Fruit fly (Drosophila melanogaster) ovary, adult (tissue): ENCODE data around the gene IPIP.

Experiments used
- CG17801 ChIP-seq: fragments of 200-800 bp; optimal IDR thresholded peaks from 2 replicates; lab custom pipeline; 2019; ENCODE audit warnings: missing biosample characterization, mild to moderate bottlenecking, missing genetic modification characterization, moderate library complexity; ENCODE audit not compliant: partially characterized antibody

Gene IPIP

DNA sequence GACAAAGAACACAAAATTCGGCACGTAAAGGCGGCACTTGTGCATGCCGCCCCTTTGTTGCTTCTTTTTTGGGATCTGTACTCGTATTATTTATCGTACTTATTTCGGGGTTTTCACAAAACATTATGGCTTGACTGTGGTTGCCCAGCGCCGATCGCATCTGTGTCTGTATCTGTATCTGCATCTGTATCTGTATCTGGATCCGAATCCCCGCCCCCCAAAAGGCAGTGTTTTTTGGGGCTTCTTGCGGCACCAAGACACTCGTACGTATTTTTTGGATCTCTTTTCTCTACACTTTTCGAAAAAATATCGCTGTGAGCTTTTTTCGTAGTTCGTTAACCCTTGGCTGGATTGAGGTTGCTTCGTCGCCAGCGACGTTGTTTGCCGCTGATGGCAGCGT lies 39.9 kb downstream of the IPIP start:
- TF ChIP-seq CG17801 (GFP tag; lab: Kevin White, UChicago): no peak

DNA sequence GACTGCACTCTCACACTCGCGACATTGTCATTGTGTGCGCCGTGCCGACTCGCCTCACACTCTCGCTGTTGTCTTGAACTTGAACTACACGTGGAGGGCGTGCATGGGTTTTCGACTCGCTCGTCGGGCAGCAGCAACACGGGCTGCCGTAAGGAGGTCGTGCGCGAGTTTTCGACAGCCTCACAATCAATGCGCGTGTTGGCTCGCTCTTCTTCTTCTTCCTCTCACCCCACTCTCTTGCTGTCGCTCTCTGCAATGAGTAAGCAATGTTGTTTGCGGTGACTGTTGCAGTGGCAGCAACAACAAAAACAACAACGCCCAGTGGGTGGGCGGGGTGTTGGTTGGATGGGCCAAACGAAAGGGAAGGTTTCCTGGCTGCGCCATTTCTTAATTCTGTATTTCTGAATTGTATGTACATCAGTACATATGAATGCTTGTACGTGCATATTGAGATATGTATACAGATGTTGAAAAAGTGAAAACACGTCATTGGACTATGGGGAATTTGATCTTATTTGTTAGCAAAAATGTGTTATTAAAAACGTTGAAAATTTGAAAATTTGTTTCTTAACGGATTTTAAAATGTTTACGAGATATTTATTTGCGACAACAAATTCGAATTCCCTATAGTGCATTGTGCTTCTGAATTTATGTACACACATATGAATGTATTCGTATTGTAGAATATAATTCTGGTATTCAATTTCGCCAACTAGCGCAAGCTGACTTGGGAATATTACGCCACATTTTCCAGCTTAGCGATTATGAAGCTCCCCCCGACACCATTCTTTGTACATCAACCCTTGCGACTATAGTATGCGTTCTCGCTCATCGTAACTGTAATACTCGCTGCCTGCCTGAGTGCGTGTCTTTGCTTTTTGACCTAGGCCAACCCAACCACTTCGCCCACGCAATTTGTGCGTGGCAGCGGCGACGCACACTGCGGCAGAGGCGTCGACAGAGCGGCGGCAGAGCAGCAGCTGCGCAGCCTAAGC lies 40.9 kb downstream of the IPIP start:
- TF ChIP-seq CG17801 (GFP tag; lab: Kevin White, UChicago): peak; percentile 75

DNA sequence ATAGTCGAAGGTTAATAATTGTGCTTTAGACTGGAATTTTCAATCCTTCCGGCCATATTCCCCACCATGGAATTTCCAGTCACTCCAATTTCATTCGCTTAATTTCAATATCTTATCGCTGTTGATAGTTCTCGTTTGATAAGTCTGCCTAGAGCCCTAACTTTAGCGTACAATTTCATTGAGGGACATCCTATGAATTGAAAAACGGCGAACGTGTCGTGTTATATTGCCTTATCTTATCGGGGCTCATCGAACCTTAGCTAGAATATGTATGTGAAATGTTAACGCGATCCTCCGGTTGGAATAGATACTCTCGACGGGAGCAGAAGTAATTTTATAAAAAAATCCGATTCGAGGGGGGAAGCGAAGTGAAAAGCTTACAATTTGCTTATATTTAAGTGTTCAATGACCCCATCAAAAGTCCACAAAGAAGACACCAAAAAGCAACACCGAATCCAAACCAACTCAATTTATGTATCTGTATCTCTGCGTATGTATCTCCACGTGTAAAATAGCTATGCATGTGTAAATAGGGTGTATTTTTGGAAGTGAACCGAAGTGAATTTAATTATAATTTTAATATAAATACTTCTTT lies 41.9 kb downstream of the IPIP start:
- TF ChIP-seq CG17801 (GFP tag; lab: Kevin White, UChicago): no peak

DNA sequence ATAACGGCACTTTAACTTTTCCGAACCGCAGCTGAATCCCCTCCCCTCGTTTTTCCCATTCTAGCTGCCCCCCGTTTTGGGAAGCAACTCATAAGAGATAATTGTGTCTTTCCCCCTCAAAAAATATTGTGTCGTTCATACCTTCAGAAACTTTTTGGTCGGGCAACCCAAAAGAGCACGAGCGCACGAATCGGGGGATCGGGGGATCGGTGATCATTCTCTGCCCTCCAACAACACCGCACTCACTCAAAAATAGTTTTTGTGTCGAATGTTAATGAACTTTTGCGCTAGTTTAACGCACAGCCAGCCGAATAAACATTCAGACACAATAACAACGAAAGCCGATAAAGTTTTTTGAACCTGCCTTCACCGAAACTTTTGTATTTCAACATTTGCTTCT lies 42.6 kb downstream of the IPIP start:
- TF ChIP-seq CG17801 (GFP tag; lab: Kevin White, UChicago): no peak

DNA sequence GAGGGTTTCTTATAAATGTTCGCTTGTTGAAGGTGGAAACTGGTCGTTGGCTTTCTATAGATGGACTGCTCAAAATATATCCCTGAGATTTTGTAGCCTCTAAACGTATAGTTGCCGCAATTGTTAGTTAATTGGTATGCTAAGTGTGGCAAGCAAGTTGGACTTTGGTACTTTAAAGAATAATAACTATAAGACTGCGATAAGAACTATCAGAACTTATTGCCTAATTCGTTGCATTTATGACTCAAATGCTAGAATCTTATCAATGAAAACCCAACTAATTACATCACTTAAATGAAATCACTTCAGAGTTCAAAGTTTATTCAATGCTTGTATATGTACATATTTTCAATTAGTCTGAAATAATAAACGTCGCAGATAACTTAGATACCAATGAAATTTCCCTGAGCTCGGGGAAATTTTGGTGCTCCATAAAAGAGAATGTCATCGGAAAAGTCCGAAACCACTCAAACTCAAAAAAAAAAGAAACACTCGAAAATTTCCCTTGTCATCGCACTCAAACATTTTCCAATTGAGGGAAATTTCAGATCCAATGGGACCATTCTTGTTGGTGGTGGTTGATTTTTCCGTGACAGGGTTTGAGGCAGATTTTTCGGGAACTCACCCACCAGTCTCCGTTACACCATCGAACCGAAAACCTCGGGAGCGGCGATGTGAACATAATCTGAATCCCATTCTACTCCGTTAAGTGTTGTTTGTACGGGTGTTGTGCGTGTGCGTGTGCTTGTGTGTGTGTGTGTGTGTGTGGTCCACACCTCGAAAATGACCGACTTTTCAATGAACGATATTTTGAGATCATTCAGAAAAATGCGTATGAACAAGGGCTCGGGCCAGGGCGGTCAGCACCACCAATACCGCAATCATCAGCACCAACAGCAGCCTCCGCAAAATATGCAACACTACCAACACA lies 43.2 kb downstream of the IPIP start, which contains the start of gene CG45075:
CG45075 (plus strand) TSS at position 627 of the 931 bp plus-strand sequence.
- no peak for TF ChIP-seq CG17801 (GFP tag; lab: Kevin White, UChicago)

DNA sequence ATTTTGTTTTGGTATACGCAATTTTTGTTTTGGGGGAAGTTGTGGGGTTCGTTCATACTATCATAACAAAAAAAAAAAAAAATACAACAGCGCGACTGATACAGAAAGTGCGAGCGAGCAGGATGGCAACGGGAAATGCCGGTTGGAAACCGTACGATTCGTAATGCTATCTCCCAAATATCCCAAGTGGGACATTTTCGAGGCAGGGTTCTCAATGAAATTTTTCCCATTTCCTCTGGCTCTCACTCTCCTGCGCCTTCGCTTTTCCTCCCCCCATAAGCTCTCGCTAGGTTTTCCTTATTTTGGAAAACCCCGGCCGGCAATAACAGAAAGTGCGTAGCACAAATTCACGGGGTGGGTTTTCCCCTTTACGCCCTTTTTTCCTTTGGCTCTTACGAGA lies 44.5 kb downstream of the IPIP start:
- no peak for TF ChIP-seq CG17801 (GFP tag; lab: Kevin White, UChicago)

DNA sequence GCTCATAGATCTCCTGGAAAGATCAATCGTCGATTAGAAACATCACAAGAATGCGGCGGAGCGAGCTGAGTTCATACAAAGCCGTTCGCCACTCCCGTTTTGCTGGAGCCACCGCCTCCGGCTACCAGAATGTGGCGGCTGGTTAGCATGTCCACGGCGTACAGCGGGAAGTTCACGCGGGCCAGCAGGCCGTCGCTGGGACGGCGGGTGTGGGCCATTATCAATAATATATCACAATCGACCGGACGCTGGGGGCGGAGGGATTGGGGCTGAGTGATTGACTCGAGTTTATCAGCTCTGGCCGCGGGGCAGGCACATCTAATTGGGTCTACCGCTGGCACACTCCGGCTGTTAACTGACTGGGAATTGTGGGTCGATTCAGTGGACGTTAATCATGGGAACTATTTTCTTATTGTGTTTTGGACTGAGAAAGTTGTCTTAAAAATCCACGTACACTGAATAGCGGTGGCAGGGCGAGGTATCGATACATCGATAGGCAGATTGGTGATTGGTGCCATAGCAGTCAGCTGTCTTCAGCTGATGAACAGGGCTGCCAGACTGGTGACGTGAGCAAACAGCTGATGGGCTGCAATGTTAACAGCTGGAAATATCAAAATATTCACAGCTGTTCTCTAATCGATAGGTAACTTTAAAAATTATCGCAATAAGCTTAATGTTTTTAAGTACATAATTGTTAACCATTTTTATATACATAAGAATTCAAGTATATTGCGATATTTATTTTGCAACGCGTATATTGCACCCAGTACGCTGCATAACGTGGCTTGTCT lies 50.9 kb downstream of the IPIP start, which contains the start of gene CG9175:
CG9175 (minus strand) TSS at position 488 of the 791 bp plus-strand sequence.
- peak; percentile 30 for TF ChIP-seq CG17801 (GFP tag; lab: Kevin White, UChicago)

DNA sequence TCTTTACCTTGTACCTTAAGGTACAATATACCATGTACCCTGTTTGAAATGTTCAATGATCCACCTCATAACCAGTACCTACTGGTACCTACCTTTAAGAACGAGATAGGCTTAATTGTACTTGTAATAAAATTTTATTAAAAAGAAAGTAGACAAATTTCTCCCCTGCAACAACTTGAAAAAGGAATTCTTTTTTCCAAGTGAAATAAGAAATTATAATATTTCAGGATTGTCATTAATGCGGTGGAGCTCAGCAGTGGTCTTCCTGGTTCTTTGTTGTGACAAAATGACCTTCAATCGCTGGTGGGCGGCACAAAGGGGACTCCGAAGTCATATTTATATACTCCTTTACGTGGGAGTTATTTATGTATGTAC lies 51.5 kb downstream of the IPIP start:
- no peak for TF ChIP-seq CG17801 (GFP tag; lab: Kevin White, UChicago)
